Worm (Caenorhabditis elegans): ENCODE results near the gene pygl-1.

ce11 chrV:3605325-3605724 is 26.5 kb downstream of the pygl-1 start, which contains the start of gene T22F3.8:
- TF ChIP-seq ama-1 (optimal IDR thresholded peaks at IDR 0.05): no peak
- no peak for TF ChIP-seq sea-1 (GFP tag; conservative IDR thresholded peaks at IDR 0.05)
- TF ChIP-seq aly-1 (tag; optimal IDR thresholded peaks at IDR 0.05): no peak
- no peak for TF ChIP-seq ceh-13 (GFP tag; optimal IDR thresholded peaks at IDR 0.05)
- no peak for TF ChIP-seq ets-7 (tag; optimal IDR thresholded peaks at IDR 0.05)
- no peak for TF ChIP-seq flt-1 (GFP tag; IDR thresholded peaks at IDR 0.05)

All from whole organism, early embryonic.